Fruit fly (Drosophila melanogaster): ENCODE data around the gene Gr64b.

Gr64b gene

DNA sequence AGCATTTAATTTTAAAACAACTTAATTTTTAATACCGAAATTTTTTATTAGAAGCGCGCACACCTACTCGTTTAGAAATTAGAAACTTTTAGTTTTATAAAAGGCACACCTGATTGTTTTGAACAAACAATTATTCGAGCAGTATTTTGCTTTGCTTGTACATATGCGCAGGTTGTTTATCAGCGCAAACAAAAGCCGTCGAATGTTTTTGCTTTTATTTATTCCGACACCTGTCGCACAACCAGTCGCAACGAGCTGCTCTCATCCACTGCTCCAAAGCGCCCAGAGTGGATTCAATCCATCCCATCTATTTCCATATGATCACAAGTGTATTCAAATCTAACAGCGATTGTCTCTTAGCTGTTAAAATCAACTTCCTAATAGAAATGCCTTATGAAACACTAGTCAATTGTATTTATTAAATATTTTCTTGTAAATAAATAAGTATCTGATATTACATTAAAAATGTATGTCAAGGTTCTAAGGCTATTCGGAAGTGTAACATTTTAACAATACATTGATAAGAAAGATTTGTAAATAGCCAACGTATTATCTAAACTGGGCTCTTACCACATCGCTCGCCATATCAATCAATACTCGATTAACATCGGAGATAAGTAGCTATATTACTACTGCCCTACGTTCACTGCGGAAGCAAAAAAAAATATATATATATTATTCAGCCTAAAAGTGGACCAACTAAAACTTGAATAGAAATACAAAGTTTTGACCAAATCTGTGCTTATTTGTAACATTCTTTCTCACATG is 2.5 kb upstream of the Gr64b start, which contains the start of gene CG11594:
CG11594 (minus strand) TSS at position 274 of the 768 bp plus-strand sequence.
- TF ChIP-seq CG8478 (optimal IDR thresholded peaks at IDR 0.05) (no peak), CTCF (optimal IDR thresholded peaks at IDR 0.05) (no peak)

DNA sequence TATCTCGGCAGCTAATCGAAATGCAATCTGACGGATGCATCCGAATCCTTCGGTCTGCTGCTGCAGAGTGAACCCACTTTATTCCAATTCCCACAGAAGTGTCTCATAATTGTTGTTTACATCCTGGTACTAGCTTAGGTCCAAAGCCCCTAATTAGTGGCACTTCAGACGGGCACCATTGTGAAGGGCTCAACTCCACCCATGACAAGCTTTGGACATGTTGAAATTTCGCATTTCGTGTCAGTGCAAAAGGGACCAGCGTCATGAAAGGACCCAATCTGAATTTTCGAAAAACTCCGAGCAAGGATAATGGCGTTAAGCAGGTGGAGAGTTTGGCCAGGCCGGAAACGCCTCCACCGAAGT is 1.9 kb upstream of the Gr64b start, which contains the start of gene Gr64a:
Gr64a (plus strand) TSS at position 264 of the 363 bp plus-strand sequence.
- TF ChIP-seq CG8478 (optimal IDR thresholded peaks at IDR 0.05) (no peak), CTCF (optimal IDR thresholded peaks at IDR 0.05) (no peak)

DNA sequence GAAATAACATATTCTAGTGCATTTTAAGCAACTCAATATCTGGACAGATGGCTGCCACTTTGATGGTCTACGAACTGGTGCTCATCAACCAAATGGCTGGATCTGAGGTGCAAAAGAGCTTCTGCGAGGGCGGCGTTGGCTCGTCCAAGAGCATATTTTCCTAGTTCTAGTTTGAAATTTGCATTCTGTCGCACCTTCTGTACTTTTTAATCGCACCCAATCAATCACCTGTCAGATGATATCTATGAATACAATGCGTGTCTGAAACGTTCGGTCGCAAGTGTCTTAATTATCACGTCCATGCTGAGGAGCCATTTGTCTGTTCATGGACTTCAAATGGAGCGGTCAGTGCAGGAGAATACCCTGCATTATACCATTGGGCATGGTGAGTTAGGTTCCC is 3.4 kb downstream of the Gr64b start, which contains the start of the genes Gr64d and Gr64e:
Gr64d (plus strand) TSS at position 301 of the 400 bp plus-strand sequence.
Gr64e (plus strand) TSS at position 380 of the 400 bp plus-strand sequence.
- TF ChIP-seq CTCF (optimal IDR thresholded peaks at IDR 0.05) (no peak), CG8478 (optimal IDR thresholded peaks at IDR 0.05) (no peak)

DNA sequence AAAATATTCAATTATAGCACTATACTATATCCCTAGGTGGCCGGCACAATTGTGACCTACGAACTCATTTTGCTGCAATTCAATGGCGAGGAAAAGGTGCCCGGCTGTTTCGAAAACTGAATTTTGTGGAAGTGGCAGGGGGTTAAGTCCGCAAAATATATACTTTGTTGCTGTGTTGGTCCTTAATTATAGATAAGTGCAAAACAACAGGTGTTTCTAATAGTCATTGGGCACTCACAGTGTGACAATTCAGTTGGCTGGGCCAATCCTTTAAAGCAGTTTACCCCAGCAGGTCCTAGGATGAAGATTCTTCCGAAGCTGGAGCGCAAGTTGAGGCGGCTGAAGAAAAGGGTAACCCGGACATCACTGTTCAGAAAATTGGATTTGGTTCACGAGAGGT is 7.1 kb downstream of the Gr64b start, which contains the start of gene Gr64f:
Gr64f (plus strand) TSS at position 301 of the 400 bp plus-strand sequence.
- no peak for TF ChIP-seq CG8478 (optimal IDR thresholded peaks at IDR 0.05)
- no peak for TF ChIP-seq CTCF (optimal IDR thresholded peaks at IDR 0.05)

DNA sequence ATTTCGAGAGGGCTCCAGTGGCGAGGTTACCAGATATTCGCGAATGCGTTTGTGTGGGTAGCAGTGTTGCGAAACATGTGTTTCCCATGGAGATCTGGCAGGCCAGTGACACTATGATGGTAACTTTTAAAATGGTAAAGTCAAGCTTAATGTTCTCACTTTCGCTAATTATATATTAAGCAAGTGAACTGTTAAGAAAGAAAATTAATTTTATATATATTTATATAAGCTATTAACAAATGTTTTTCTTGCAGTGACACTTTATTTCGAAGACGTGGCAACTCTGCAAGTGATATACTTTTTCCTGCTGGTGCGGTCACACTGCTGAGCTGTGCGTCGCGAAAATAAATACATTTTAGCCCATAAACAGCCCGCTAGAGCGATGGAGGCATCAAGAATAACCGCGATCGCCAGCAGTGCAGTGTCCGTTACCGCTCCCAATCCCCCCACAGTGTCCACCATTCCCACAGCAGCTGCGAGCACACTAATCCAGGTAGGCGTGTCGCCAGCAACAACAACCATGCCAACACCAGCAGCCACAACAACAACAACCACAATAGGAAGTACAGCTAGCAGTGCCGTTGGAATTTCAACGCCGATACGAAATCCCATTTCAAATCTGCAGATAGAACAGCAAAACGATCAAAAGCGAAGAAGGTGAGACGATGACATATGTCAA is 12.0 kb downstream of the Gr64b start, which contains the start of the genes CG11593 and Rcd5:
CG11593 (minus strand) TSS at position 236 of the 679 bp plus-strand sequence.
Rcd5 (plus strand) TSS at position 283 of the 679 bp plus-strand sequence.
- TF ChIP-seq CTCF (optimal IDR thresholded peaks at IDR 0.05) (no peak), CG8478 (optimal IDR thresholded peaks at IDR 0.05) (no peak)

DNA sequence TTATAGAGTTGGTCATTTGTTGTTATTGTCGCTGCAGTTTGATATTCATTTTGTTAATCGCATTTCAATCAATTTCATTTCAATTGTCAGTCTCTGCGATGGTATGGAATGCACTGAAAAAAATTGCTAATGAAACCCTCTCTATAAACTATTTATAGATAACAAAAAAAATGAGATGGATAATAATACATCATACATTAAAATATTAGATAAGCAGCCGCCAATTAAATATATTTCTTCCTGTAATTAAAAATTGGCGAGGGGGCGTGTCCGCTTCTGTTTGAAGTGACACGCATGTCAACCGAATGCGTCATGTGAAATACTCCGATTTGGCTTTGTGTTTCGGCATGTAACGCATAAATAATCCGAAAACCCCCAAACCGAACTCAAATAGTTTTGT is 16.1 kb downstream of the Gr64b start:
- no peak for TF ChIP-seq CG8478 (optimal IDR thresholded peaks at IDR 0.05)

DNA sequence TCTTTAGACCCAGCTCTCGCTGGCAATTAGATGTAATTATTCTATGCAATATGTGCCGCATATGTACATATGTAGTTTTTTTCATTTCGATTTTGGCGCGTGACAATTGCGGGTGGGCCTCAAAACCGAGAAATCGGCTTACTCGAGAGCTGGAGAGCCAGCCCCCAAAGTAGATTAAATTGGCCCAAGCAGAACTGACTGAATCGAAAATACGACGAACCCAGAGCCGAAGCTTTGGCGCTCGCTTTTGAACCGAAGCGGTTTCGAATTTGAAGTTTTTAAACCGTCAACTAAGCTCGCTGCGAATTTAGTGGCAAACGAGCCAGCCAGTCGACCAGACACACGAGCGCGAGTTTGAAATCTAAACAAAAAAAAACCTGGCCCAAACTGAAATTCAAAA is 17.9 kb downstream of the Gr64b start, which contains the start of gene CG1136:
CG1136 (plus strand) TSS at position 308 of the 400 bp plus-strand sequence.
- TF ChIP-seq CTCF (optimal IDR thresholded peaks at IDR 0.05) (no peak), CG8478 (optimal IDR thresholded peaks at IDR 0.05) (no peak)

DNA sequence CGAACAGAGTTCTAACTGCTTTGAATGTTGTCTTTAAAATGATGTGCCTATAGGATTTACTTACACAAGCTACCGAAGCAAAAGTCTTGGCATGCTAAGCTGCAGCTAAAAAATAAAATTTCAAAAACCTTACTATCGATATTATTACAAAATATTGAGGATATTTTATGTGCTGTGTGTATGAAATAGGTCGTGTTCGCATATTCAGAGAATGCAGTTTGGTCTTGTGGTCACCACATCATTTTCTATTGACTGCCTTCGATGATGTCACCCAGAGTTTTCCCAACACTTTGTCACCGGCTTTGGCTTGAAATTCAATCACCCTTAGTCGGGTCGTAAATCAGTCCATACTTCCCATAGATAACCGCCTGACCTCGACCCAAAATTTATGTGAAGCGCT is 19.2 kb downstream of the Gr64b start, which contains the start of gene Dpy-30L2:
Dpy-30L2 (minus strand) TSS at position 101 of the 400 bp plus-strand sequence.
- TF ChIP-seq CG8478 (optimal IDR thresholded peaks at IDR 0.05) = no peak
- no peak for TF ChIP-seq CTCF (optimal IDR thresholded peaks at IDR 0.05)

DNA sequence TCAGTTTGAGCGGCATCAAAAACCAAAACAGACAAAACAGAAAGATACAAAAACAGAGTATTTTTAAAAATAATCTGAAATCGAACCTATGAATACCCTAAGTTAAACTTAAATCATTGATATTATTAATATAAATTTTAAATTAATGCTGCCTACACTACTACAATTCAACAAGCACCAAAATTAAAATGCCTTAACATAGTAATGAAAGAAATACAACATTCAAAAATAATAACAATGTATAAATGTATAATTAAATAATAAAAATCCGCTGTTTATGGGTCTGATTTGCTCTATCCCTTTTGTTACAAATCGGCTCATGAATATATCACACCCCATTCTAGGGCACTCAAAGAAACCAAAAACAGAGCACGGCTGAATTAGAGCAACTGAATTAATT is 20.7 kb downstream of the Gr64b start:
- TF ChIP-seq CG8478 (optimal IDR thresholded peaks at IDR 0.05) (no peak), CTCF (optimal IDR thresholded peaks at IDR 0.05) (no peak)

DNA sequence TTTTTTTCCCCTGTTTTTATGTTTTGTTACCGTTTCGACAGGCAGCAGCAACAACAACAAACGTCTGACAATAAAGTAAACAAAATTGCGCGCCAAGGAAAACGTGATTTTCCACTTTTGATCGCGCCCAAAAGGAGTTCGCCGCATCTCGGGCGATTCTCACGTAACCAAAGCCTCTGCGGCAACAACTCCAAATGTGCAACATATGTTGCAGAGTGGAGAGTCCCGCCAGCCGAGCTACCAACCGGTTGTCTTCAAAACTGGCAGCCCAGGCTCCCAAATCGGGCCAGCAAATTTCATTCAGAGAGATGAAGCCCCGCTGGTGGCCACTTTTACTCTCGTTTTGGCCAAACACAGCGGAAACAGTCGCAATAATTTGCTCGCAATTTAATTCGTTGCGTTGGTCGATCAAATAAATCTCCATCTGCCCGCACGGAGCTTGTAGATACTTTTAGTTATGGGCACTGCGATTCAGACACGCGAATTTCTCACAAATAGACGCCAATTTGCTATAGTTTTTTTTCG is 27.1 kb downstream of the Gr64b start:
- TF ChIP-seq CG8478 (optimal IDR thresholded peaks at IDR 0.05) (no peak), CTCF (optimal IDR thresholded peaks at IDR 0.05) (no peak)

DNA sequence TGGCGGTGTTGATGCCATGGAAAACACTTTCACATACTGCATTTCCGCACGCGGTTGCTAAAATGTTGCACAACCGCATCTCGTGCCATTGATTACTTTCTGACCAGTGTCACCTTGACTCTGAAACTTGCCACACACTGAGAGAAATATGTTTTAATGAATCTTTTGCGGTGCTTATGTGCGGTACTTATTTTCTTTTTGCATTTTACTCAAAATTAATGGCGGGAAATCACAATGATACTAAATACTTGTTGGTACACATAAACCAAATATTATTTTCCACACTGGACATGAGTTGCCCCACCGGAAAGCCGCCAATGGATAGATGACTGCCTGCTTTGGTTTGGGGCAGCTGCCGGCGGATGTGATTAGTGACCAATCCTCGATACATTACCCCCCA is 28.4 kb downstream of the Gr64b start:
- TF ChIP-seq CTCF (optimal IDR thresholded peaks at IDR 0.05) (no peak), CG8478 (optimal IDR thresholded peaks at IDR 0.05) (no peak)

DNA sequence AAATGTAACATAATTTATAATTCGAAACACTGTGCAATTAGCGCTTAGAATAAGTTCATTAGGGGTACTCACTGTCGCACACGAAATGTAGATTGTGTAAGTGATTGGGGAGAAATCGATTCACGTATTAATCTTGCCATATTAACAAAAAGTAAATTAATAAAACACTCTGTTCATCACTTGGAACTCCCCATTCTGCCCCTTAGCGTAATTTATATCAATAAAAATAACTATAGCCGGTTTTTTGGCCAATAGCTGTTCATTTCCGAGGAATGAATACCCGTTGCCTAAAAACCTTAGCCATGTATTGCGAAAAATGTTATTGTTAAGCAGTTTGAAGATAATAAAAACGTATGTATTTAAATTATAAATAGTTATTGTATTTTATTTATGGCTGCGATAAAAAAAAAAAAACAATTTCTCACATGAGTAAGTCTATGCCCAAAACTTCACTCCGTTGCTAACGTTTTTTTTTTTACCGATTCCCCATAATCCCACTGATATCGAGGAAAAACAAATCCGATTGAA is 31.0 kb downstream of the Gr64b start, which contains the start of gene Ugt305A1:
Ugt305A1 (plus strand) TSS at position 478 of the 528 bp plus-strand sequence.
- no peak for TF ChIP-seq CTCF (optimal IDR thresholded peaks at IDR 0.05)

DNA sequence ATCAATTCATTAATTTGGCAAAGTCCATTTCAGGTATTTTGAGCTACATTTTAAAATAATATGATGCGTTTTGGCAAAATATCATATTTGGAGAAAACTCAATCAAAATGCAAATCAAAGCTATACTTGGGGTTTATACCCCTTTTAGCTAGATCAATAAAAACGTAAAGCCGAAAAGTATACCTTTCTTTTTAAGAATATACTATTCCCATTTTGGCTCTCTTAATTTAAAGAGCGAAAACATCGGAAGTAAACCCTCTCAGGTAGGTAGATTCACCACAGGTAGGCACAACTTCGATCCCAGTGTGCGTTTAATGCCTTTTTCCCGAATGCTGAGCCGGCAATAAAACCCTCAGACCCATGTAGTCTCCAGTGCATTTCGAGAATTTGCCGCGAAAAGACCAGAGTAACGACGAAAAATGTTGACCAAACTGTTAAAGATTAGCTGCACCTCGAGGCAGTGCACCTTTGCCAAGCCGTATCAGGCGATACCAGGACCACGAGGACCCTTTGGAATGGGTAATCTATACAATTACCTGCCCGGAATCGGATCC is 33.6 kb downstream of the Gr64b start, which contains the start of gene dib:
dib (plus strand) TSS at position 372 of the 554 bp plus-strand sequence.
- TF ChIP-seq CTCF (optimal IDR thresholded peaks at IDR 0.05) (no peak), CG8478 (optimal IDR thresholded peaks at IDR 0.05) (no peak)

DNA sequence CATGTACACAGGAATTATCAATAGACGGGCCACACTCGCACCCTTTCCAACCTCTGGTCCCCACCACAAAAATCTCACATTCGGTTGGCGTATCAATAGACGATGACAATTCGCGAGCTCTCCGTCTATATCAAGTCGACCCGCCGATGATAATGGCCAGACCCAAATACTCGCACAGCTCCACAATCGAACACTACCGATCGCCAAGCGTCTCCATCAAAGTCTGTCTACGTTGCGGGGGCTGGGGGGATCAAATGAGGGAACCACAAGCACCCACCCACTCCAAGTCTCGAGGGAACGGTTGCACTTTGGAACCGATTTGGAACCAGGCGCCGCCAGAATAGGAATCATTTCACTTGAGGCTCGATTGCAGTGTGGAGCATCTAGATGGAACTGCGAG is 40.0 kb downstream of the Gr64b start:
- TF ChIP-seq CG8478 (optimal IDR thresholded peaks at IDR 0.05) = no peak
- no peak for TF ChIP-seq CTCF (optimal IDR thresholded peaks at IDR 0.05)

DNA sequence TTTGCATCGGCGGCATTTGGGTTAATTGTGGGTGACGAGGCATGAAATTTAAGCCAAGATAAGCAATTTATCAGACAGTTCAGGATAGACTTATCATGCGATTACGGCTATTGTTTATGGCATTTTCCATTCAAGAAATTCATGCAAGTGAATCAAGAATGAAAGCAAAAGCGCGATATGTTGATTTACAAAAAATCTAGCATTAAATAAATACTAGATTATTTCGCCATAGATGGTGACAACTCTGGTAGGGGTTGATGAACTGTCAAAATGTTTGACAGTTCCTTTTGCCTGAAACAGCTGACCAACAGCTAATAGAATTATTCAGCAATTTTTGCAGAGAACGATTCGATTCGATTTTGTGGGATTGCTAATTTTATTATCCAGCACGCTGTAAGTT is 40.7 kb downstream of the Gr64b start, which contains the start of gene CG32259:
CG32259 (plus strand) TSS at position 301 of the 400 bp plus-strand sequence.
- TF ChIP-seq CTCF (optimal IDR thresholded peaks at IDR 0.05) (no peak), CG8478 (optimal IDR thresholded peaks at IDR 0.05) (no peak)
